Fruit fly (Drosophila melanogaster) whole organism, embryonic: Measurements from ENCODE around the gene CG13137.

Experiments used
- Adf1 ChIP-seq: fragments of 200-800 bp; sonication (Bioruptor generic); IDR thresholded peaks from 2 replicates; pipeline ENCODE4 v1.3.6; 2022; ENCODE audit warnings: missing biosample characterization, missing genetic modification characterization
- Bdp1 ChIP-seq: fragments of 200-800 bp; sonication (Bioruptor generic); optimal IDR thresholded peaks from 3 replicates; lab custom pipeline; 2016; ENCODE audit warnings: missing biosample characterization, missing genetic modification characterization
- C15 ChIP-seq: fragments of 200-800 bp; sonication (Bioruptor generic); IDR thresholded peaks from 3 replicates; pipeline ENCODE4 v1.3.6; 2022; ENCODE audit warnings: missing biosample characterization, missing genetic modification characterization
- CG10274 ChIP-seq: fragments of 200-800 bp; sonication (Bioruptor generic); optimal IDR thresholded peaks from 3 replicates; lab custom pipeline; 2017; ENCODE audit warnings: missing biosample characterization, mild to moderate bottlenecking, missing genetic modification characterization
- CG10321 ChIP-seq: fragments of 200-800 bp; sonication (Bioruptor generic); IDR thresholded peaks from 2 replicates; pipeline ENCODE4 v1.3.6; 2022; ENCODE audit warnings: missing biosample characterization, missing genetic modification characterization
- CG11093 ChIP-seq: fragments of 200-800 bp; sonication (Bioruptor generic); IDR thresholded peaks from 3 replicates; pipeline ENCODE4 v1.3.6; 2022; ENCODE audit warnings: missing biosample characterization, missing genetic modification characterization
- CG12219 ChIP-seq: fragments of 200-800 bp; sonication (Bioruptor generic); optimal IDR thresholded peaks from 3 replicates; lab custom pipeline; 2018; ENCODE audit warnings: missing biosample characterization, mild to moderate bottlenecking, missing genetic modification characterization
- CG13287 ChIP-seq: fragments of 200-800 bp; sonication (Bioruptor generic); IDR thresholded peaks from 2 replicates; pipeline ENCODE4 v1.3.6; 2022; ENCODE audit warnings: missing biosample characterization, missing genetic modification characterization; ENCODE audit not compliant: partially characterized antibody
- CG13894 ChIP-seq: fragments of 200-800 bp; sonication (Bioruptor generic); optimal IDR thresholded peaks from 3 replicates; lab custom pipeline; 2018; ENCODE audit warnings: missing biosample characterization, mild to moderate bottlenecking, missing genetic modification characterization, moderate library complexity
- CG14667 ChIP-seq: fragments of 200-800 bp; sonication (Bioruptor generic); IDR thresholded peaks from 2 replicates; pipeline ENCODE4 v1.3.6; 2022; ENCODE audit warnings: missing biosample characterization, missing genetic modification characterization
- CG15011 ChIP-seq: fragments of 200-800 bp; sonication (Bioruptor generic); optimal IDR thresholded peaks from 3 replicates; lab custom pipeline; 2018; ENCODE audit warnings: missing biosample characterization, mild to moderate bottlenecking, missing genetic modification characterization
- CG15479 ChIP-seq: fragments of 200-800 bp; sonication (Bioruptor generic); optimal IDR thresholded peaks from 3 replicates; lab custom pipeline; 2019; ENCODE audit warnings: missing biosample characterization, mild to moderate bottlenecking, missing genetic modification characterization, moderate library complexity
- CG18262 ChIP-seq: fragments of 200-800 bp; optimal IDR thresholded peaks from 3 replicates; lab custom pipeline; 2019; ENCODE audit warnings: missing biosample characterization, mild to moderate bottlenecking, missing genetic modification characterization, moderate library complexity
- CG18599 ChIP-seq: fragments of 200-800 bp; sonication (Bioruptor generic); optimal IDR thresholded peaks from 3 replicates; lab custom pipeline; 2017; ENCODE audit warnings: missing biosample characterization, missing genetic modification characterization, mild to moderate bottlenecking, moderate library complexity, missing genetic modification reagents
- CG2120 ChIP-seq: fragments of 200-800 bp; sonication (Bioruptor generic); optimal IDR thresholded peaks from 3 replicates; lab custom pipeline; 2016; ENCODE audit warnings: missing biosample characterization, missing genetic modification characterization
- CG30020 ChIP-seq: fragments of 200-800 bp; optimal IDR thresholded peaks from 2 replicates; lab custom pipeline; 2019; ENCODE audit warnings: missing biosample characterization, mild to moderate bottlenecking, missing genetic modification characterization, moderate library complexity
- CG3065 ChIP-seq: fragments of 200-800 bp; sonication (Bioruptor generic); optimal IDR thresholded peaks from 2 replicates; lab custom pipeline; 2016; ENCODE audit warnings: missing biosample characterization, missing genetic modification characterization
- CG34224 ChIP-seq: fragments of 200-800 bp; sonication (Bioruptor generic); IDR thresholded peaks from 3 replicates; pipeline ENCODE4 v1.3.6; 2022; ENCODE audit warnings: missing biosample characterization, missing genetic modification characterization; ENCODE audit not compliant: partially characterized antibody
- CG34376 ChIP-seq: fragments of 200-800 bp; sonication (Bioruptor generic); optimal IDR thresholded peaks from 2 replicates; lab custom pipeline; 2018; ENCODE audit warnings: missing biosample characterization, mild to moderate bottlenecking, missing genetic modification characterization
- CG3838 ChIP-seq: fragments of 200-800 bp; sonication (Bioruptor generic); optimal IDR thresholded peaks from 3 replicates; lab custom pipeline; 2016; ENCODE audit warnings: missing biosample characterization, missing genetic modification characterization
- CG4360 ChIP-seq: fragments of 200-800 bp; sonication (Bioruptor generic); IDR thresholded peaks from 2 replicates; pipeline ENCODE4 v1.3.6; 2022; ENCODE audit warnings: missing biosample characterization, missing genetic modification characterization
- CG5180 ChIP-seq: fragments of 200-800 bp; sonication (Bioruptor generic); optimal IDR thresholded peaks from 3 replicates; lab custom pipeline; 2017; ENCODE audit warnings: missing biosample characterization, missing genetic modification characterization, mild to moderate bottlenecking, moderate library complexity, missing genetic modification reagents
- CG7839 ChIP-seq: fragments of 200-800 bp; sonication (Bioruptor generic); optimal IDR thresholded peaks from 3 replicates; lab custom pipeline; 2018; ENCODE audit warnings: missing biosample characterization, mild to moderate bottlenecking, missing genetic modification characterization, moderate library complexity
- CG8089 ChIP-seq: fragments of 200-800 bp; sonication (Bioruptor generic); optimal IDR thresholded peaks from 3 replicates; lab custom pipeline; 2016; ENCODE audit warnings: missing biosample characterization, missing genetic modification characterization
- CG8290 ChIP-seq, 3 experiments: fragments of 200-800 bp; sonication (Bioruptor generic); optimal IDR thresholded peaks; 2 replicates each; lab custom pipeline; 2016 to 2019; ENCODE audit warnings: missing biosample characterization in 3 of 3, missing genetic modification characterization in 3 of 3, mild to moderate bottlenecking in 2 of 3, moderate library complexity in 1 of 3
- CG8765 ChIP-seq: fragments of 200-800 bp; sonication (Bioruptor generic); IDR thresholded peaks from 2 replicates; pipeline ENCODE4 v1.3.6; 2022; ENCODE audit warnings: missing biosample characterization, missing genetic modification characterization
- Camta ChIP-seq: fragments of 200-800 bp; sonication (Bioruptor generic); optimal IDR thresholded peaks from 2 replicates; lab custom pipeline; 2016; ENCODE audit warnings: missing biosample characterization, missing genetic modification characterization
- Fer1 ChIP-seq: fragments of 200-800 bp; sonication (Bioruptor generic); optimal IDR thresholded peaks from 2 replicates; lab custom pipeline; 2017; ENCODE audit warnings: missing biosample characterization, mild to moderate bottlenecking, missing genetic modification characterization
- GATAe ChIP-seq: fragments of 200-800 bp; sonication (Bioruptor generic); conservative IDR thresholded peaks from 2 replicates; pipeline ENCODE4 v1.3.6; 2022; ENCODE audit warnings: missing biosample characterization, missing genetic modification characterization
- HLH54F ChIP-seq: fragments of 200-800 bp; sonication (Bioruptor generic); optimal IDR thresholded peaks from 3 replicates; lab custom pipeline; 2016; ENCODE audit warnings: missing biosample characterization, missing genetic modification characterization
- Nf-YB ChIP-seq: fragments of 200-800 bp; sonication (Bioruptor generic); optimal IDR thresholded peaks from 3 replicates; lab custom pipeline; 2019; ENCODE audit warnings: missing biosample characterization, mild to moderate bottlenecking, missing genetic modification characterization, moderate library complexity
- Poxn ChIP-seq: fragments of 200-800 bp; sonication (Bioruptor generic); IDR thresholded peaks from 2 replicates; pipeline ENCODE4 v1.3.6; 2022; ENCODE audit warnings: missing biosample characterization, missing genetic modification characterization
- Sry-δ ChIP-seq: fragments of 200-800 bp; sonication (Bioruptor generic); optimal IDR thresholded peaks from 2 replicates; lab custom pipeline; 2016; ENCODE audit warnings: missing biosample characterization, missing genetic modification characterization
- ab ChIP-seq: fragments of 200-800 bp; sonication (Bioruptor generic); optimal IDR thresholded peaks from 2 replicates; lab custom pipeline; 2016; ENCODE audit warnings: missing biosample characterization, missing genetic modification characterization
- caup ChIP-seq: fragments of 200-800 bp; sonication (Bioruptor generic); optimal IDR thresholded peaks from 3 replicates; lab custom pipeline; 2017; ENCODE audit warnings: missing biosample characterization, mild to moderate bottlenecking, missing genetic modification characterization, moderate library complexity; ENCODE audit not compliant: severe bottlenecking
- dmrt11E ChIP-seq: fragments of 200-800 bp; sonication (Bioruptor generic); optimal IDR thresholded peaks from 3 replicates; lab custom pipeline; 2018; ENCODE audit warnings: missing biosample characterization, mild to moderate bottlenecking, missing genetic modification characterization, moderate library complexity
- eyg ChIP-seq: fragments of 200-800 bp; sonication (Bioruptor generic); optimal IDR thresholded peaks from 3 replicates; lab custom pipeline; 2016; ENCODE audit warnings: missing biosample characterization, missing genetic modification characterization
- fd96Cb ChIP-seq: fragments of 200-800 bp; sonication (Bioruptor generic); optimal IDR thresholded peaks from 2 replicates; lab custom pipeline; 2018; ENCODE audit warnings: missing biosample characterization, mild to moderate bottlenecking, missing genetic modification characterization, moderate library complexity
- gsb-n ChIP-seq: fragments of 200-800 bp; sonication (Bioruptor generic); optimal IDR thresholded peaks from 3 replicates; lab custom pipeline; 2018; ENCODE audit warnings: missing biosample characterization, mild to moderate bottlenecking, missing genetic modification characterization
- hth ChIP-seq: fragments of >200 bp; optimal IDR thresholded peaks from 2 replicates; lab custom pipeline; 2017; ENCODE audit warnings: inconsistent platforms
- kay ChIP-seq: fragments of 200-800 bp; sonication (Bioruptor generic); optimal IDR thresholded peaks from 2 replicates; lab custom pipeline; 2016; ENCODE audit warnings: missing biosample characterization, missing genetic modification characterization
- org-1 ChIP-seq: fragments of 200-800 bp; sonication (Bioruptor generic); optimal IDR thresholded peaks from 2 replicates; lab custom pipeline; 2017; ENCODE audit warnings: missing biosample characterization, missing genetic modification characterization
- pb ChIP-seq: fragments of 200-800 bp; sonication (Bioruptor generic); optimal IDR thresholded peaks from 3 replicates; lab custom pipeline; 2016; ENCODE audit warnings: missing biosample characterization, missing genetic modification characterization
- pita ChIP-seq: fragments of 200-800 bp; sonication (Bioruptor generic); optimal IDR thresholded peaks from 2 replicates; lab custom pipeline; 2017; ENCODE audit warnings: missing biosample characterization, mild to moderate bottlenecking, missing genetic modification characterization
- row ChIP-seq: fragments of 200-800 bp; sonication (Bioruptor generic); IDR thresholded peaks from 3 replicates; pipeline ENCODE4 v1.3.6; 2022; ENCODE audit warnings: missing biosample characterization, missing genetic modification characterization
- schlank ChIP-seq: fragments of 200-800 bp; sonication (Bioruptor generic); optimal IDR thresholded peaks from 2 replicates; lab custom pipeline; 2018; ENCODE audit warnings: missing biosample characterization, mild to moderate bottlenecking, missing genetic modification characterization
- sd ChIP-seq: fragments of 200-800 bp; sonication (Bioruptor generic); optimal IDR thresholded peaks from 3 replicates; lab custom pipeline; 2018; ENCODE audit warnings: missing biosample characterization, mild to moderate bottlenecking, missing genetic modification characterization, moderate library complexity
- tgo ChIP-seq: fragments of 200-800 bp; sonication (Bioruptor generic); IDR thresholded peaks from 3 replicates; pipeline ENCODE4 v1.3.6; 2022; ENCODE audit warnings: missing biosample characterization, missing genetic modification characterization
- tin ChIP-seq: fragments of 200-800 bp; sonication (Bioruptor generic); optimal IDR thresholded peaks from 3 replicates; lab custom pipeline; 2016; ENCODE audit warnings: missing biosample characterization, missing genetic modification characterization
- vvl ChIP-seq: fragments of 200-800 bp; sonication (Bioruptor generic); IDR thresholded peaks from 2 replicates; pipeline ENCODE4 v1.3.6; 2022; ENCODE audit warnings: missing biosample characterization, missing genetic modification characterization
- wek ChIP-seq: fragments of 200-800 bp; sonication (Bioruptor generic); optimal IDR thresholded peaks from 3 replicates; lab custom pipeline; 2018; ENCODE audit warnings: missing biosample characterization, mild to moderate bottlenecking, missing genetic modification characterization, moderate library complexity
- zf30C ChIP-seq: fragments of 200-800 bp; sonication (Bioruptor generic); optimal IDR thresholded peaks from 3 replicates; lab custom pipeline; 2018; ENCODE audit warnings: missing biosample characterization, mild to moderate bottlenecking, missing genetic modification characterization

CG13137 gene

dm6 chr2L:10143334-10143733 lies 29.2 kb upstream of the CG13137 start (continued):
- peak; percentile 26 for TF ChIP-seq CG7839 (tag; lab: Kevin White, UChicago)
- no peak for TF ChIP-seq Sry-δ (GFP tag; lab: Kevin White, UChicago)
- TF ChIP-seq tgo (GFP tag; lab: Robert Waterston, UW) = no peak
- TF ChIP-seq GATAe (GFP tag; lab: Robert Waterston, UW) = 0 out of 2 replicates have a peak, but pooled peaks have one; percentile 41
- TF ChIP-seq hth (lab: Kevin White, UChicago) = no peak
- peak; percentile 32 for TF ChIP-seq pb
- TF ChIP-seq CG10321 = no peak
- peak; percentile 23 for TF ChIP-seq CG18262
- no peak for TF ChIP-seq CG34224
- no peak for TF ChIP-seq CG11093 (GFP tag; lab: Robert Waterston, UW)
- TF ChIP-seq CG8290 (GFP tag; optimal IDR thresholded peaks at IDR 0.05; lab: Kevin White, UChicago) = no peak
- TF ChIP-seq CG8290 (tag; optimal IDR thresholded peaks at IDR 0.05; lab: Kevin White, UChicago) = no peak
- no peak for TF ChIP-seq zf30C (GFP tag; lab: Kevin White, UChicago)
- peak; percentile 73 for TF ChIP-seq CG34376 (GFP tag; lab: Kevin White, UChicago)
- no peak for TF ChIP-seq ab (GFP tag; lab: Kevin White, UChicago)
- no peak for TF ChIP-seq CG8765 (GFP tag; lab: Robert Waterston, UW)
- TF ChIP-seq CG15011 (GFP tag; lab: Kevin White, UChicago) = peak; percentile 55
- TF ChIP-seq CG2120 (GFP tag; lab: Kevin White, UChicago) = no peak
- TF ChIP-seq CG13287 (GFP tag; lab: Robert Waterston, UW) = no peak
- no peak for TF ChIP-seq Camta (GFP tag; lab: Kevin White, UChicago)
- TF ChIP-seq eyg (GFP tag; lab: Kevin White, UChicago) = no peak
- no peak for TF ChIP-seq CG12219 (GFP tag; lab: Kevin White, UChicago)
- peak; percentile 83 for TF ChIP-seq Fer1 (GFP tag; lab: Kevin White, UChicago)
- TF ChIP-seq sd (tag; lab: Kevin White, UChicago) = no peak
- peak; percentile 49 for TF ChIP-seq CG10274
- TF ChIP-seq CG13894 (tag; lab: Kevin White, UChicago) = no peak
- TF ChIP-seq dmrt11E (tag; lab: Kevin White, UChicago) = no peak
- no peak for TF ChIP-seq HLH54F (GFP tag; lab: Kevin White, UChicago)
- TF ChIP-seq Adf1 = no peak
- TF ChIP-seq schlank (tag; lab: Kevin White, UChicago) = no peak
- TF ChIP-seq wek (GFP tag; lab: Kevin White, UChicago) = no peak
- TF ChIP-seq CG3065 (GFP tag; lab: Kevin White, UChicago) = no peak
- no peak for TF ChIP-seq Bdp1 (GFP tag; lab: Kevin White, UChicago)
- no peak for TF ChIP-seq CG3838
- no peak for TF ChIP-seq Poxn
- no peak for TF ChIP-seq kay
- no peak for TF ChIP-seq Nf-YB (GFP tag; lab: Kevin White, UChicago)
- no peak for TF ChIP-seq CG15479
- peak; percentile 51 for TF ChIP-seq CG18599 (GFP tag; lab: Kevin White, UChicago)
- no peak for TF ChIP-seq CG4360 (GFP tag; lab: Robert Waterston, UW)
- peak; percentile 36 for TF ChIP-seq CG5180 (GFP tag; lab: Kevin White, UChicago)
- no peak for TF ChIP-seq tin (GFP tag; lab: Kevin White, UChicago)
- no peak for TF ChIP-seq row
- peak; percentile 81 for TF ChIP-seq caup (GFP tag; lab: Kevin White, UChicago)
- TF ChIP-seq pita = no peak
- no peak for TF ChIP-seq org-1
- no peak for TF ChIP-seq gsb-n
- TF ChIP-seq vvl (GFP tag; lab: Robert Waterston, UW) = peak; percentile 55
- peak; percentile 5 for TF ChIP-seq fd96Cb (tag; lab: Kevin White, UChicago)
- TF ChIP-seq C15 = no peak
- no peak for TF ChIP-seq CG30020 (tag; lab: Kevin White, UChicago)
- no peak for TF ChIP-seq CG14667 (GFP tag; lab: Robert Waterston, UW)
- no peak for TF ChIP-seq CG8089
